Worm (Caenorhabditis elegans): ENCODE measurements around the gene srh-97.

The srh-97 gene

ce11 chrV:16980368-16980767 lies 36.5 kb upstream of the srh-97 start, which contains the start of gene srz-54:
Gene srz-54 (plus strand): TSS chrV:16980668.
- TF ChIP-seq nhr-11 (tag; optimal IDR thresholded peaks at IDR 0.05) (no peak), nhr-25 (tag; optimal IDR thresholded peaks at IDR 0.05; ENCODE audit: borderline replicate concordance, insufficient read depth) (no peak), lir-3 (tag; optimal IDR thresholded peaks at IDR 0.05) (no peak), cey-2 (tag; optimal IDR thresholded peaks at IDR 0.05; ENCODE audit: borderline replicate concordance, insufficient read depth) (no peak), lin-1 (GFP tag; IDR thresholded peaks at IDR 0.05) (no peak), mxl-2 (GFP tag; conservative IDR thresholded peaks at IDR 0.05) (no peak), unc-130 (GFP tag; optimal IDR thresholded peaks at IDR 0.05) (no peak), dve-1 (tag; optimal IDR thresholded peaks at IDR 0.05; ENCODE audit: insufficient read depth) (no peak), nhr-76 (tag; optimal IDR thresholded peaks at IDR 0.05) (no peak), hif-1 (tag; optimal IDR thresholded peaks at IDR 0.05) (no peak), php-3 (GFP tag; IDR thresholded peaks at IDR 0.05) (no peak), F49E8.2 (tag; optimal IDR thresholded peaks at IDR 0.05; ENCODE audit: borderline replicate concordance) (no peak), sdz-12 (GFP tag; optimal IDR thresholded peaks at IDR 0.05) (no peak)

ce11 chrV:16987035-16987434 lies 29.9 kb upstream of the srh-97 start, which contains the start of gene Y102A5C.40:
Gene Y102A5C.40 (minus strand): TSS chrV:16987135.
- TF ChIP-seq dmd-9 (GFP tag; IDR thresholded peaks at IDR 0.05) (no peak), daf-16 (GFP tag; optimal IDR thresholded peaks at IDR 0.05) (no peak), daf-16 (tag; optimal IDR thresholded peaks at IDR 0.05) (no peak), spr-1 (tag; optimal IDR thresholded peaks at IDR 0.05) (no peak)

- TF ChIP-seq ceh-44 (GFP tag; IDR thresholded peaks at IDR 0.05) (no peak), lsy-2 (tag; optimal IDR thresholded peaks at IDR 0.05) (no peak), unc-62 (GFP tag; optimal IDR thresholded peaks at IDR 0.05 in 1 of 2) (peak in 1 of 2 experiments; percentile 97), unc-62 (tag; optimal IDR thresholded peaks at IDR 0.05) (no peak), aly-2 (tag; optimal IDR thresholded peaks at IDR 0.05) (no peak), ceh-32 (tag; optimal IDR thresholded peaks at IDR 0.05; ENCODE audit: poor library complexity) (no peak)
Measured at ce11 chrV:16987783-16988182, 29.1 kb upstream of the srh-97 start.

- TF ChIP-seq T26A8.4 (GFP tag; IDR thresholded peaks at IDR 0.05), result no peak
- no peak for TF ChIP-seq F44E2.7 (GFP tag; IDR thresholded peaks at IDR 0.05)
- no peak for TF ChIP-seq ceh-44 (GFP tag; IDR thresholded peaks at IDR 0.05)
- no peak for TF ChIP-seq egl-43 (GFP tag; IDR thresholded peaks at IDR 0.05)
- no peak for TF ChIP-seq R02D3.7 (tag; optimal IDR thresholded peaks at IDR 0.05)
- TF ChIP-seq hif-1 (tag; optimal IDR thresholded peaks at IDR 0.05), result no peak
Measured at ce11 chrV:16988614-16989013, 28.3 kb upstream of the srh-97 start, which contains the start of gene Y102A5C.27. Gene Y102A5C.27 (minus strand): TSS chrV:16988714.

- no peak for TF ChIP-seq ceh-28 (tag; optimal IDR thresholded peaks at IDR 0.05)
- no peak for TF ChIP-seq T26A8.4 (GFP tag; IDR thresholded peaks at IDR 0.05)
- no peak for TF ChIP-seq F10B5.3 (tag; optimal IDR thresholded peaks at IDR 0.05)
- no peak for TF ChIP-seq nhr-6 (tag; optimal IDR thresholded peaks at IDR 0.05)
- no peak for TF ChIP-seq unc-62 (GFP tag; optimal IDR thresholded peaks at IDR 0.05 in 1 of 2)
- TF ChIP-seq unc-62 (tag; optimal IDR thresholded peaks at IDR 0.05), result no peak
Measured at ce11 chrV:16991734-16992133, 25.2 kb upstream of the srh-97 start, which contains the start of gene srz-95. Gene srz-95 (plus strand): TSS chrV:16992034.

- TF ChIP-seq ama-1 (optimal IDR thresholded peaks at IDR 0.05), result no peak
- TF ChIP-seq nhr-25 (tag; optimal IDR thresholded peaks at IDR 0.05; ENCODE audit: borderline replicate concordance, insufficient read depth), result no peak
- peak; percentile 64 for TF ChIP-seq set-16 (GFP tag; IDR thresholded peaks at IDR 0.05)
Measured at ce11 chrV:16992383-16992782, 24.5 kb upstream of the srh-97 start.

All from whole organism, L4 larva.